Worm (Caenorhabditis elegans): ENCODE measurements around the gene Y82E9BL.5.

- TF ChIP-seq unc-39 (tag; optimal IDR thresholded peaks at IDR 0.05) (no peak), nhr-28 (tag; optimal IDR thresholded peaks at IDR 0.05) (no peak), nhr-237 (tag; optimal IDR thresholded peaks at IDR 0.05) (no peak), unc-62 (GFP tag; optimal IDR thresholded peaks at IDR 0.05) (no peak)
Observed at ce11 chrIII:1347003-1347402, 436 bp downstream of the Y82E9BL.5 start.

Data from whole organism, mixed stage, embryonic.